Worm (Caenorhabditis elegans) whole organism, L2 larva: ENCODE measurements around the gene fbxb-15.

Source experiments
- C34F6.9 ChIP-seq: fragments of 150-350 bp; optimal IDR thresholded peaks from 2 replicates; lab custom pipeline; 2014; ENCODE audit warnings: missing biosample characterization, missing genetic modification characterization
- F13H6.1 ChIP-seq: sonication (generic microtip); optimal IDR thresholded peaks from 2 replicates; lab custom pipeline; 2016; ENCODE audit warnings: missing genetic modification characterization, missing compliant biosample characterization
- R02D3.7 ChIP-seq: fragments of 150-350 bp; optimal IDR thresholded peaks from 2 replicates; lab custom pipeline; 2014; ENCODE audit warnings: missing biosample characterization, missing genetic modification characterization
- ZK546.5 ChIP-seq: sonication (generic microtip); optimal IDR thresholded peaks from 2 replicates; lab custom pipeline; 2017; ENCODE audit warnings: missing biosample characterization, missing genetic modification characterization
- blmp-1 ChIP-seq: sonication (generic microtip); optimal IDR thresholded peaks from 2 replicates; lab custom pipeline; 2017; ENCODE audit warnings: missing genetic modification characterization, mild to moderate bottlenecking, missing compliant biosample characterization, antibody characterized with exemption, moderate library complexity; ENCODE audit not compliant: insufficient read depth
- ceh-82 ChIP-seq: fragments of 150-350 bp; optimal IDR thresholded peaks from 2 replicates; lab custom pipeline; 2014; ENCODE audit warnings: missing biosample characterization, missing genetic modification characterization
- crh-2 ChIP-seq: sonication (generic microtip); optimal IDR thresholded peaks from 2 replicates; lab custom pipeline; 2017; ENCODE audit warnings: missing biosample characterization, missing genetic modification characterization
- elt-1 ChIP-seq: fragments of 150-350 bp; optimal IDR thresholded peaks from 2 replicates; lab custom pipeline; 2014; ENCODE audit warnings: missing biosample characterization, missing genetic modification characterization
- fos-1 ChIP-seq: fragments of 150-350 bp; optimal IDR thresholded peaks from 2 replicates; lab custom pipeline; 2014; ENCODE audit warnings: missing biosample characterization, missing genetic modification characterization
- lin-13 ChIP-seq: fragments of 150-350 bp; optimal IDR thresholded peaks from 2 replicates; lab custom pipeline; 2014; ENCODE audit warnings: missing biosample characterization, missing genetic modification reagents, missing genetic modification characterization
- lin-39 ChIP-seq: fragments of 150-350 bp; optimal IDR thresholded peaks from 2 replicates; lab custom pipeline; 2014; ENCODE audit warnings: missing biosample characterization, missing genetic modification reagents, missing genetic modification characterization
- lsy-2 ChIP-seq, 2 experiments: fragments of 150-350 bp in 1 of 2; sonication (generic microtip) in 1 of 2; optimal IDR thresholded peaks; 2 replicates each; lab custom pipeline; 2014 to 2017; ENCODE audit warnings: missing biosample characterization in 2 of 2, missing genetic modification characterization in 2 of 2
- nhr-10 ChIP-seq: sonication (generic microtip); optimal IDR thresholded peaks from 2 replicates; lab custom pipeline; 2017; ENCODE audit warnings: missing biosample characterization, missing genetic modification characterization
- nhr-11 ChIP-seq: fragments of 150-350 bp; optimal IDR thresholded peaks from 2 replicates; lab custom pipeline; 2014; ENCODE audit warnings: missing biosample characterization, missing genetic modification characterization
- nhr-129 ChIP-seq: fragments of 150-350 bp; optimal IDR thresholded peaks from 2 replicates; lab custom pipeline; 2014; ENCODE audit warnings: missing biosample characterization, missing genetic modification characterization
- nhr-23 ChIP-seq: fragments of 150-350 bp; optimal IDR thresholded peaks from 2 replicates; lab custom pipeline; 2014; ENCODE audit warnings: missing biosample characterization, missing genetic modification reagents, missing genetic modification characterization
- nhr-237 ChIP-seq: fragments of 150-350 bp; optimal IDR thresholded peaks from 2 replicates; lab custom pipeline; 2014; ENCODE audit warnings: missing biosample characterization, missing genetic modification characterization
- nhr-6 ChIP-seq: fragments of 150-350 bp; optimal IDR thresholded peaks from 2 replicates; lab custom pipeline; 2014; ENCODE audit warnings: missing biosample characterization, missing genetic modification characterization
- peb-1 ChIP-seq: fragments of 150-350 bp; optimal IDR thresholded peaks from 2 replicates; lab custom pipeline; 2014; ENCODE audit warnings: missing biosample characterization, missing genetic modification characterization
- sem-4 ChIP-seq: fragments of 150-350 bp; optimal IDR thresholded peaks from 2 replicates; lab custom pipeline; 2014; ENCODE audit warnings: missing biosample characterization, missing genetic modification reagents, missing genetic modification characterization
- sma-9 ChIP-seq, 2 experiments: fragments of 150-350 bp in 1 of 2; sonication (generic microtip) in 1 of 2; optimal IDR thresholded peaks; 2 replicates each; lab custom pipeline; 2014 to 2016; ENCODE audit warnings: missing genetic modification characterization in 2 of 2, mild to moderate bottlenecking in 1 of 2, missing biosample characterization in 1 of 2, missing compliant biosample characterization in 1 of 2, missing genetic modification reagents in 1 of 2, moderate library complexity in 1 of 2
- snpc-4 ChIP-seq: fragments of 150-350 bp; optimal IDR thresholded peaks from 2 replicates; lab custom pipeline; 2014; ENCODE audit warnings: missing biosample characterization, missing genetic modification characterization
- unc-55 ChIP-seq: fragments of 150-350 bp; sonication (generic microtip); optimal IDR thresholded peaks from 3 replicates; lab custom pipeline; 2014; ENCODE audit warnings: missing biosample characterization, missing genetic modification reagents, missing genetic modification characterization
- zag-1 ChIP-seq: fragments of 150-350 bp; optimal IDR thresholded peaks from 2 replicates; lab custom pipeline; 2014; ENCODE audit warnings: missing biosample characterization, missing genetic modification characterization
- ztf-1 ChIP-seq: fragments of 200-800 bp; sonication (Bioruptor generic); conservative IDR thresholded peaks from 2 replicates; pipeline ENCODE4 v1.3.6; 2022; ENCODE audit warnings: missing genetic modification characterization, missing compliant biosample characterization

Gene fbxb-15

ce11 chrII:1670985-1671384 is 17.7 kb upstream of the fbxb-15 start:
- TF ChIP-seq ZK546.5 (tag; lab: Kevin White, UChicago) (no peak), nhr-11 (tag; lab: Kevin White, UChicago) (no peak), nhr-6 (tag; lab: Kevin White, UChicago) (no peak)

DNA sequence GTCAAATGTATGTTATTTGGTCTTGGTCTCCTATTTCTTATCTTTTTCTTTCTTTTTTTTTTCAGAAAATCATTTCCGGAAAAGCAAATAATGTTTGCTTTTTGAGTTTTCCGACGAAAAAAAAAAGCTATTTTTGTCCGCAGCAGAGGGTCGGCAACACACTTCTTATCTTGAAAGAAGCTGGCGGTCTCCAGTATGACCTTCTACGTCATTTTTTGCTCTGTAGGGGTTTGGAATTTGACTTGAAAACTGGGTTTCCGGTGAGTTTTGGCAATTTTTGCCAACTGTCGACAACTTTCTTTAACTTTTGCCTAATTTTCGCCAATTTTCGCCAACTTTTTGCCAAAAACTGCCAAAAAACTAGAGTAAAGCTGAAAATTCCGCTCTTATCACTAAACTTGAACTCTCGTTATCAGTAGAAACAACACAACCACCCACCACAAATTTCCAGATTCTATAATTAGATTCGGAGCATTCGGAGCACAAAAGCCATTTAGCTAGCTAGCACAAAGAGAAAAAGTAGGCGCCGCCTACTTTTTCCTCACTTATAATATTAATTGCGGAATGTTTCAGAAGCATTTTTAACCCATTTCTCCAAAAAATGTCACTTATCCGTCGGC is 17.1 kb upstream of the fbxb-15 start, which contains the start of gene nhx-6:
Gene nhx-6, plus strand, starts transcription at position 570 of the 620 bp plus-strand sequence.
- TF ChIP-seq nhr-23 (tag; lab: Kevin White, UChicago) (peak; percentile 9), sem-4 (tag; lab: Kevin White, UChicago) (no peak)

ce11 chrII:1668913-1669312 is 15.6 kb upstream of the fbxb-15 start, which contains the start of gene srw-97:
Gene srw-97 (minus strand): TSS chrII:1669013.
- no peak for TF ChIP-seq ZK546.5 (tag; lab: Kevin White, UChicago)
- no peak for TF ChIP-seq blmp-1 (tag; lab: Kevin White, UChicago)
- TF ChIP-seq R02D3.7 (tag; lab: Kevin White, UChicago), result no peak
- no peak for TF ChIP-seq snpc-4 (tag; lab: Kevin White, UChicago)

DNA sequence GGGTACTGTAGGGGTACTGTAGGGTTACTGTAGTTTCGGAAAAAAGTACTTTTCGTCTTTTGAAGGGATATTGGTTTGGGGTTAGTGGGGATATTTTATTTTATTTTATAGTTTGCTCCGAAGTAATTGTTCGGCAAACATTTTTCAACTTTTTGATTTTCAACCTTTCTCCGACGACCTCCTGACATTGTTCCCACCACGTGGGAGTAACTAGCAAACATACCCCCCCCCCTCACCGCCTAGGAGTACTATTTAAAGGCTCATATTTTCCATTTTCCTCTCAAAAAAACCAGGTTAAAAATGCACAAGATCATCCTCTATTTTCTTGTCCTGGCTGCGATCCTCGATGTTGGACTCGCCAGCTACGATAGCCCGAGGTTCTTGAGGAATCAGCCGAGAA is 12.7 kb upstream of the fbxb-15 start, which contains the start of gene srlf-29:
Gene srlf-29, plus strand, starts transcription at position 301 of the 400 bp plus-strand sequence.
- TF ChIP-seq fos-1 (tag; lab: Kevin White, UChicago) (no peak), crh-2 (tag; lab: Kevin White, UChicago) (no peak), peb-1 (no peak), F13H6.1 (tag; lab: Kevin White, UChicago) (no peak), lsy-2 (tag; optimal IDR thresholded peaks at IDR 0.05; lab: Kevin White, UChicago) (no peak), blmp-1 (tag; lab: Kevin White, UChicago) (no peak), C34F6.9 (tag; lab: Kevin White, UChicago) (no peak), elt-1 (tag; lab: Kevin White, UChicago) (no peak), sma-9 (GFP tag; optimal IDR thresholded peaks at IDR 0.05; lab: Kevin White, UChicago) (no peak), sma-9 (tag; optimal IDR thresholded peaks at IDR 0.05; lab: Kevin White, UChicago) (no peak), lin-39 (no peak), nhr-23 (tag; lab: Kevin White, UChicago) (no peak), ceh-82 (no peak)

DNA sequence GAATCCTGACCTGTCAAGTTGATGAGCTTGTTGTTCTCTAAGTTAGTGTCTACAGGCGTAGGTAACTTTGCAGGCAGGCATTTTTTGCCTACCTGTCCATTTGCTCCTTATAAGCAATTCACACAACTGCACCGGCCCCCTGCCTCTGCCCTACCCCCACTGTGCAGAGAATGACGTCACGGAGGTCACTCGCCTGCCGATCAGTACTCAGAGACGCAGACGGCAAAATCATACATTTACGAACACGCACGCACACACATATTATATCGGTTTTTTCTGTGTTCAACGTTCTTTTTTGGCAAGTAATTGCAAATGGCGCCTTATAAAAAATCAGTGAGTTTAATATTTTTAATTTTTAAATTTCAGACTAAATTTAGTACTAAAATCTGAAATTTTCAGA is 10.2 kb upstream of the fbxb-15 start, which contains the start of gene duxl-1:
Gene duxl-1, plus strand, starts transcription at position 184 of the 400 bp plus-strand sequence.
- peak; percentile 24 for TF ChIP-seq unc-55
- peak; percentile 49 for TF ChIP-seq fos-1 (tag; lab: Kevin White, UChicago)
- TF ChIP-seq F13H6.1 (tag; lab: Kevin White, UChicago), result peak; percentile 74
- no peak for TF ChIP-seq nhr-237 (tag; lab: Kevin White, UChicago)
- no peak for TF ChIP-seq zag-1 (tag; lab: Kevin White, UChicago)
- TF ChIP-seq sma-9 (GFP tag; optimal IDR thresholded peaks at IDR 0.05; lab: Kevin White, UChicago), result peak; percentile 52
- no peak for TF ChIP-seq sma-9 (tag; optimal IDR thresholded peaks at IDR 0.05; lab: Kevin White, UChicago)
- TF ChIP-seq ceh-82, result no peak
- TF ChIP-seq nhr-129, result peak; percentile 11
- TF ChIP-seq R02D3.7 (tag; lab: Kevin White, UChicago), result no peak
- TF ChIP-seq, all 48 proteins: peak for 5

DNA sequence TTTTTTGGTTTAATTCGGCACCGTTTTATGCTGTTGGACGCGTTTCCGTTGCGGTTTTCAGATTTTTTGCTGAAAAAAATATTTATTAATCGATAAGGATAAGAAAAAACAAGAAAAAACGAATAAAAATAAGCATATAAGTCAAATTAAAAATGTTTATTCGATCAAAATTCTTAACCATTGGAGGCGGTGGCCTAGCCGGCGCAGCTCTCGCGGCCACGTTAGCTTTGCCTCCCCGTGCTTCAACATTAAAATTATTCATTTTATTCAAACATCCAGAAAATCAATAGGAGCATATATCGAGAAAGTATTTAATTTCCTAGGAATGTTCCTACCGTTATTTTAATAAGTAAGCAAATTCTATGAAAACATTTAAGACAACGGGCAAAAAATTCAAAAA is 9.6 kb upstream of the fbxb-15 start, which contains the start of gene ZC204.14:
Gene ZC204.14, minus strand, starts transcription at position 69 of the 400 bp plus-strand sequence.
- peak in 1 of 2 experiments; percentile 41 for TF ChIP-seq lsy-2 (tag; optimal IDR thresholded peaks at IDR 0.05; lab: Kevin White, UChicago)
- TF ChIP-seq nhr-10, result no peak
- no peak for TF ChIP-seq sma-9 (GFP tag; optimal IDR thresholded peaks at IDR 0.05; lab: Kevin White, UChicago)
- TF ChIP-seq sma-9 (tag; optimal IDR thresholded peaks at IDR 0.05; lab: Kevin White, UChicago), result no peak
- no peak for TF ChIP-seq C34F6.9 (tag; lab: Kevin White, UChicago)
- no peak for TF ChIP-seq lin-13 (GFP tag; lab: Kevin White, UChicago)
- no peak for TF ChIP-seq ztf-1 (GFP tag; lab: Robert Waterston, UW)

DNA sequence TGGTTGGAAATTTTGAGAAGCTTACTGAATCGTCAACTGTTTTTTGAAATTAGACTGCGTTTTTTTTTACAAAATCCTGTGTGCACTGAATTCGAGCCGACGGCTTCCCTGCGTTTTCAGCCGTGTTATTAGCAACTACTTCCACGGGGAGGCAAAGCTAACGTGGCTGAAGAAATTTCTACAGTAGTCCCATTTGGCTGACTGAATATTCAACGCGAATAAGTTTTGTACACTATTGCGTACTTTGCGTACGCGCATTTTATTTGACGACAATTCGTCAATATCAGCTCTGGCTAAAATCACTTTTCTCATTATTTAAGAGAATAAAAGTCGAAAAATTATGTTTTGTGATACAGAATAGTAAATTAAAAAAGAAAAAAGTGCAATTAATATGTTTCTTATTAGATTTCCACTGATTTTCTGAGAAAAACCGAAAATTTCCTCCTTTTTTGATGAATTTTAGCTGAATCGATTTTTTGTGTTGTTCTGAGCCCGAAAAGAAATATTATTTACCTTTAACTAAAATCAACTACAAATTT is 8.1 kb upstream of the fbxb-15 start:
- peak in 1 of 2 experiments; percentile 33 for TF ChIP-seq lsy-2 (tag; optimal IDR thresholded peaks at IDR 0.05; lab: Kevin White, UChicago)
